Worm (Caenorhabditis elegans): Measurements from ENCODE around the gene Y45F10C.2.

ce11 chrIV:13650238-13650637 lies 12.2 kb downstream of the Y45F10C.2 start, which contains the start of gene C08F11.17:
- no peak for TF ChIP-seq snpc-4 (tag; optimal IDR thresholded peaks at IDR 0.05)
- no peak for TF ChIP-seq pqm-1 (tag; optimal IDR thresholded peaks at IDR 0.05)
- no peak for TF ChIP-seq aly-2 (tag; optimal IDR thresholded peaks at IDR 0.05)
- TF ChIP-seq nhr-237 (tag; optimal IDR thresholded peaks at IDR 0.05) = no peak
- TF ChIP-seq fkh-2 (tag; optimal IDR thresholded peaks at IDR 0.05) = no peak
- no peak for TF ChIP-seq zag-1 (tag; optimal IDR thresholded peaks at IDR 0.05)
- no peak for TF ChIP-seq ceh-28 (tag; optimal IDR thresholded peaks at IDR 0.05)
- TF ChIP-seq nhr-12 (tag; optimal IDR thresholded peaks at IDR 0.05) = no peak
- no peak for TF ChIP-seq R02D3.7 (tag; optimal IDR thresholded peaks at IDR 0.05)

Measured in whole organism, L3 larva.